Worm (Caenorhabditis elegans): ENCODE measurements around the gene H40L08.9.

Gene H40L08.9

ce11 chrX:15070137-15070536 lies 6.1 kb downstream of the H40L08.9 start:
- TF ChIP-seq sox-2 (GFP tag; IDR thresholded peaks at IDR 0.05) (no peak), ceh-24 (tag; optimal IDR thresholded peaks at IDR 0.05) (no peak), mec-3 (tag; optimal IDR thresholded peaks at IDR 0.05; ENCODE audit: borderline replicate concordance) (no peak), tbx-7 (tag; optimal IDR thresholded peaks at IDR 0.05) (no peak), ceh-22 (tag; optimal IDR thresholded peaks at IDR 0.05) (no peak)

ce11 chrX:15069242-15069641 lies 7.0 kb downstream of the H40L08.9 start, which contains the start of gene mam-6:
Gene mam-6 (minus strand): TSS chrX:15069342.
- TF ChIP-seq tbx-2 (tag; optimal IDR thresholded peaks at IDR 0.05) = no peak
- no peak for TF ChIP-seq pat-9 (tag; optimal IDR thresholded peaks at IDR 0.05)
- TF ChIP-seq hlh-8 (tag; optimal IDR thresholded peaks at IDR 0.05) = no peak
- no peak for TF ChIP-seq nfya-1 (tag; optimal IDR thresholded peaks at IDR 0.05)
- TF ChIP-seq dmd-4 (tag; optimal IDR thresholded peaks at IDR 0.05; ENCODE audit: borderline replicate concordance) = no peak
- no peak for TF ChIP-seq unc-86 (tag; optimal IDR thresholded peaks at IDR 0.05)
- TF ChIP-seq ceh-24 (tag; optimal IDR thresholded peaks at IDR 0.05) = no peak
- no peak for TF ChIP-seq nhr-11 (tag; optimal IDR thresholded peaks at IDR 0.05)
- TF ChIP-seq rnt-1 (tag; optimal IDR thresholded peaks at IDR 0.05) = no peak
- TF ChIP-seq fkh-6 (tag; optimal IDR thresholded peaks at IDR 0.05) = no peak
- TF ChIP-seq tbx-7 (tag; optimal IDR thresholded peaks at IDR 0.05) = no peak
- no peak for TF ChIP-seq ceh-19 (GFP tag; optimal IDR thresholded peaks at IDR 0.05)
- TF ChIP-seq ceh-45 (GFP tag; IDR thresholded peaks at IDR 0.05) = no peak
- TF ChIP-seq pax-1 (tag; optimal IDR thresholded peaks at IDR 0.05) = no peak
- no peak for TF ChIP-seq C08G9.2 (tag; optimal IDR thresholded peaks at IDR 0.05)
- no peak for TF ChIP-seq ahr-1 (tag; optimal IDR thresholded peaks at IDR 0.05)
- no peak for TF ChIP-seq fkh-10 (GFP tag; optimal IDR thresholded peaks at IDR 0.05)
- no peak for TF ChIP-seq unc-3 (GFP tag; conservative IDR thresholded peaks at IDR 0.05)
- no peak for TF ChIP-seq unc-3 (tag; optimal IDR thresholded peaks at IDR 0.05)
- no peak for TF ChIP-seq T23F11.4 (GFP tag; optimal IDR thresholded peaks at IDR 0.05)
- no peak for TF ChIP-seq madf-2 (tag; optimal IDR thresholded peaks at IDR 0.05)

- TF ChIP-seq hlh-8 (tag; optimal IDR thresholded peaks at IDR 0.05) (no peak), odd-2 (tag; optimal IDR thresholded peaks at IDR 0.05) (no peak), hlh-13 (GFP tag; optimal IDR thresholded peaks at IDR 0.05) (no peak), dve-1 (tag; optimal IDR thresholded peaks at IDR 0.05) (no peak), ceh-30 (tag; optimal IDR thresholded peaks at IDR 0.05) (no peak), unc-86 (tag; optimal IDR thresholded peaks at IDR 0.05) (no peak), ceh-24 (tag; optimal IDR thresholded peaks at IDR 0.05) (no peak), fax-1 (tag; optimal IDR thresholded peaks at IDR 0.05) (no peak), zip-5 (tag; optimal IDR thresholded peaks at IDR 0.05) (no peak), eyg-1 (tag; optimal IDR thresholded peaks at IDR 0.05) (no peak), ttx-3 (tag; optimal IDR thresholded peaks at IDR 0.05) (no peak)
Observed at ce11 chrX:15060303-15060702, 16.0 kb downstream of the H40L08.9 start, which contains the start of gene fbxa-96. Gene fbxa-96 (minus strand): TSS chrX:15060403.

- TF ChIP-seq lim-6 (tag; optimal IDR thresholded peaks at IDR 0.05) (no peak), ttx-3 (tag; optimal IDR thresholded peaks at IDR 0.05) (no peak), ceh-9 (tag; optimal IDR thresholded peaks at IDR 0.05) (no peak)
Observed at ce11 chrX:15057900-15058299, 18.4 kb downstream of the H40L08.9 start.

- no peak for TF ChIP-seq ceh-34 (tag; optimal IDR thresholded peaks at IDR 0.05)
- TF ChIP-seq lim-6 (tag; optimal IDR thresholded peaks at IDR 0.05) = no peak
- TF ChIP-seq gmeb-2 (tag; optimal IDR thresholded peaks at IDR 0.05) = no peak
- no peak for TF ChIP-seq unc-86 (tag; optimal IDR thresholded peaks at IDR 0.05)
- no peak for TF ChIP-seq T23F11.4 (GFP tag; optimal IDR thresholded peaks at IDR 0.05)
- no peak for TF ChIP-seq Y22D7AL.16 (tag; optimal IDR thresholded peaks at IDR 0.05)
- TF ChIP-seq nhr-11 (tag; optimal IDR thresholded peaks at IDR 0.05) = no peak
- TF ChIP-seq hlh-15 (tag; optimal IDR thresholded peaks at IDR 0.05) = no peak
Observed at ce11 chrX:15056737-15057136, 19.5 kb downstream of the H40L08.9 start, which contains the start of gene H03G16.5. Gene H03G16.5 (minus strand): TSS chrX:15056837.

Data from whole organism, late embryonic.